Worm (Caenorhabditis elegans): ENCODE results near the gene F58F12.3.

F58F12.3 gene

ce11 chrII:6419163-6419562 is 28.1 kb upstream of the F58F12.3 start:
- TF ChIP-seq efl-3 (GFP tag; optimal IDR thresholded peaks at IDR 0.05) (no peak), rnt-1 (tag; optimal IDR thresholded peaks at IDR 0.05) (no peak), nhr-237 (tag; optimal IDR thresholded peaks at IDR 0.05) (no peak), mab-9 (GFP tag; IDR thresholded peaks at IDR 0.05) (no peak), fkh-8 (tag; optimal IDR thresholded peaks at IDR 0.05) (no peak)

DNA sequence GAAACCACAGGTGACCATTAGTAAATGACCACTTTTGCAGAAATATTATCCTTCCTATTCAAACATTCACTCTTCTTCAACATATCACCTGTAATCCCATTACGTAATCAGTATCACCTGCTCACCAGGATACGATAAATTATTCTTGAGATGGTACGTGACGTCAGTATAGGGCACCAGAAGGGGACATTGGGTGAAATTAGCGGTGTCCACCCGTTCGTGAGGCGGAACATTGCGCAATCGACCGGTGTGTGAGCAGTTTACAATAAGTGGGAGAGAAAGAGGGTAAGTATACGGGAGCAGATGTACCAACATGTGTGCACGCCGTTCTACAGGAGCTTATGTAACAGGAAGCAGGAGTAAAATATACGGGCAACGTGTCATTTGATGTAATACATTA is 26.9 kb upstream of the F58F12.3 start:
- TF ChIP-seq lin-35 (GFP tag; optimal IDR thresholded peaks at IDR 0.05) (no peak), snu-23 (GFP tag; optimal IDR thresholded peaks at IDR 0.05) (no peak), egl-13 (tag; optimal IDR thresholded peaks at IDR 0.05) (no peak), ama-1 (optimal IDR thresholded peaks at IDR 0.05) (no peak), ztf-4 (tag; optimal IDR thresholded peaks at IDR 0.05) (no peak), unc-86 (tag; optimal IDR thresholded peaks at IDR 0.05) (no peak), fkh-10 (GFP tag; optimal IDR thresholded peaks at IDR 0.05) (no peak), nhr-85 (tag) (no peak), alr-1 (tag; optimal IDR thresholded peaks at IDR 0.05; ENCODE audit: borderline replicate concordance) (no peak), lin-39 (tag; optimal IDR thresholded peaks at IDR 0.05) (no peak), ceh-82 (tag; optimal IDR thresholded peaks at IDR 0.05) (no peak), ceh-8 (GFP tag; optimal IDR thresholded peaks at IDR 0.05) (no peak), lir-3 (tag; optimal IDR thresholded peaks at IDR 0.05; ENCODE audit: poor library complexity) (no peak), aly-2 (tag; optimal IDR thresholded peaks at IDR 0.05) (no peak), nhr-12 (tag; optimal IDR thresholded peaks at IDR 0.05) (no peak), ceh-90 (tag; optimal IDR thresholded peaks at IDR 0.05) (no peak), lin-15B (tag; optimal IDR thresholded peaks at IDR 0.05) (no peak), dsc-1 (tag; optimal IDR thresholded peaks at IDR 0.05) (no peak), egl-27 (tag; optimal IDR thresholded peaks at IDR 0.05) (no peak), C16A3.4 (tag; optimal IDR thresholded peaks at IDR 0.05) (no peak)

DNA sequence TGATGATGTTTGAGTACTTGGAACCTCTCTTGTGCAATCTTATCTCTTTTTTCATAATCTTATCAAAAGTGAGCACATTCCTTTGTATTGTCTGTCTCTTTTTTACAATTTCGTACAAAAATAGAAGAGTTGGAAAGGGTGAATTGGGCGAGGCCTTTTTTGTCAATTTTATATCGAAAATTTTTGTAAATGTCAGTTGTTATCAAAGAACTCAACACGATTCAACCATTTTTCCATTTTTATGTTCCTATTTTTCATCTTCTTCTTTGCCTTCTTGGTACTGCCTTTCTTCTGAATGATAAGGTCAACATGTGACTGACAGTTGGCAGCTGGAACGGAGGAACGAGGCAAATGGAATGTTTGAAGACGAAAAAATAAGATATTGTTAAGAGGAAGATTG is 22.7 kb upstream of the F58F12.3 start:
- TF ChIP-seq lin-14 (GFP tag; optimal IDR thresholded peaks at IDR 0.05): peak; percentile 43
- peak in 1 of 2 experiments; percentile 22 for TF ChIP-seq lin-35 (GFP tag; optimal IDR thresholded peaks at IDR 0.05)
- no peak for TF ChIP-seq blmp-1 (tag; optimal IDR thresholded peaks at IDR 0.05)
- TF ChIP-seq nhr-237 (tag; optimal IDR thresholded peaks at IDR 0.05): no peak
- no peak for TF ChIP-seq tbx-2 (tag; optimal IDR thresholded peaks at IDR 0.05)
- peak; percentile 28 for TF ChIP-seq pax-3 (tag; optimal IDR thresholded peaks at IDR 0.05)
- TF ChIP-seq elt-3 (tag; optimal IDR thresholded peaks at IDR 0.05): peak in 1 of 6 experiments; percentile 61
- no peak for TF ChIP-seq mef-2 (tag; optimal IDR thresholded peaks at IDR 0.05)
- peak; percentile 89 for TF ChIP-seq elt-2 (tag; optimal IDR thresholded peaks at IDR 0.05)

DNA sequence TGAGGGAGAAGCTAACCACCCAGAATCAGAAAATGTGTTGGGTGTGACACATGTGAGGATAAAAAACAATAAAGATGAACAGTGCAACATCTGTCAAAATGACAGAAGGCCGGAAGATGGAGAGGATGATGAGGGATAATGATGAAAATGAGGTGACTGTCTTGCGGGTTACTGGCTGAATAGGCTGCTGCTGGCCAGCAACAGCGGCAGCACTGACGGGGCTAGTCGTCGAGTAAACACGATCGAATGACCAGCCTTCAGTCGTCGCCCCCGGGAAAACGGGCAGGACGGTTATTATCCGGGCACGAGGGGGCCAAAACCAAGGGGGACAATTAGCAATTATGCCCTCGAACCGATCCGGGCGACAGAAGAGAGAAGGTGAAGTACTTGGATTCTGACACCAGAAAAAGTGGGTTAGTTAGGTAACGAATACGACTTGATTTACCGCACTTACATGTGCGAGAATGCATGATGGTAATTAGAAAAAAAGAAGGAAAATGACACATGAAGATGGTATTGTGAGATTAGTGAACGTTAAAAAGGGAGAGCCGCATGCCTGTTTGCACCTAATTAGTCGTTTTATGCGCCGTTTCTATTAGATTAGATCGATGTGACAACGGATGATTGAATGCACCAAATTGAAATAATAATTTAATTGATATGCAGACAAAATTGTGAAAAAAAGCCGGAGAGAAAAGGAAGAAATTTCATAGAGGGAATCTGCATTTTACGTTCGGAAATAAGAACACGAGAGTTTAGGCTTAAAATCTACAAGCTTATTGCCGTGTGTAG is 20.8 kb upstream of the F58F12.3 start:
- TF ChIP-seq fkh-8 (tag; optimal IDR thresholded peaks at IDR 0.05) (no peak), efl-1 (optimal IDR thresholded peaks at IDR 0.05) (no peak), efl-1 (GFP tag; optimal IDR thresholded peaks at IDR 0.05 in 1 of 2) (peak in 1 of 2 experiments; percentile 43), blmp-1 (tag; optimal IDR thresholded peaks at IDR 0.05) (peak; percentile 1), efl-3 (GFP tag; optimal IDR thresholded peaks at IDR 0.05) (no peak)

ce11 chrII:6410181-6410580 is 19.1 kb upstream of the F58F12.3 start, which contains the start of gene T25D10.4:
TSS of gene T25D10.4 (minus strand) at chrII:6410281.
- no peak for TF ChIP-seq xbp-1 (tag; optimal IDR thresholded peaks at IDR 0.05)
- no peak for TF ChIP-seq hlh-17 (GFP tag; optimal IDR thresholded peaks at IDR 0.05; ENCODE audit: borderline replicate concordance)
- TF ChIP-seq Y116A8C.19 (tag; optimal IDR thresholded peaks at IDR 0.05; ENCODE audit: borderline replicate concordance): no peak
- no peak for TF ChIP-seq grh-1 (GFP tag; IDR thresholded peaks at IDR 0.05)
- TF ChIP-seq elt-2 (tag; optimal IDR thresholded peaks at IDR 0.05): no peak
- TF ChIP-seq pqm-1 (tag; optimal IDR thresholded peaks at IDR 0.05): no peak
- no peak for TF ChIP-seq unc-98 (GFP tag; IDR thresholded peaks at IDR 0.05)
- TF ChIP-seq C34B4.2 (tag; optimal IDR thresholded peaks at IDR 0.05): no peak
- no peak for TF ChIP-seq nhr-12 (tag; optimal IDR thresholded peaks at IDR 0.05)
- TF ChIP-seq lir-3 (tag; optimal IDR thresholded peaks at IDR 0.05; ENCODE audit: poor library complexity): no peak
- TF ChIP-seq unc-130 (tag; optimal IDR thresholded peaks at IDR 0.05): no peak
- TF ChIP-seq fkh-8 (tag; optimal IDR thresholded peaks at IDR 0.05): no peak
- TF ChIP-seq unc-62 (GFP tag; optimal IDR thresholded peaks at IDR 0.05): no peak
- TF ChIP-seq snpc-4 (tag; optimal IDR thresholded peaks at IDR 0.05): no peak
- no peak for TF ChIP-seq mab-9 (GFP tag; IDR thresholded peaks at IDR 0.05)
- TF ChIP-seq lin-15B (tag; optimal IDR thresholded peaks at IDR 0.05): no peak
- TF ChIP-seq dsc-1 (tag; optimal IDR thresholded peaks at IDR 0.05): no peak
